Worm (Caenorhabditis elegans) whole organism, young adult: ENCODE measurements around the gene cpt-1.
A peak's percentile ranks its signal among the peaks of the same experiment; 100 is the strongest.

ENCODE experiments used
- B0336.3 ChIP-seq: fragments of 200-800 bp; sonication (Bioruptor generic); IDR thresholded peaks from 2 replicates; pipeline ENCODE4 v1.3.6; 2022; ENCODE audit warnings: missing genetic modification characterization, missing compliant biosample characterization
- C06A6.2 ChIP-seq: fragments of 200-800 bp; sonication (Bioruptor generic); conservative IDR thresholded peaks from 2 replicates; pipeline ENCODE4 v1.3.6; 2022; ENCODE audit warnings: missing genetic modification characterization, missing compliant biosample characterization
- C17E4.6 ChIP-seq: fragments of 200-800 bp; sonication (Bioruptor generic); IDR thresholded peaks from 2 replicates; pipeline ENCODE4 v1.3.6; 2022; ENCODE audit warnings: missing genetic modification reagents, missing genetic modification characterization, missing compliant biosample characterization
- F23B12.7 ChIP-seq: sonication (generic microtip); optimal IDR thresholded peaks from 2 replicates; lab custom pipeline; 2017; ENCODE audit warnings: missing genetic modification characterization, mild to moderate bottlenecking, missing compliant biosample characterization, antibody characterized with exemption, moderate library complexity; ENCODE audit not compliant: insufficient read depth
- F33H1.4 ChIP-seq: fragments of 200-800 bp; sonication (Bioruptor generic); IDR thresholded peaks from 2 replicates; pipeline ENCODE4 v1.3.6; 2022; ENCODE audit warnings: missing genetic modification reagents, missing genetic modification characterization, missing compliant biosample characterization
- F49E8.2 ChIP-seq: sonication (generic microtip); optimal IDR thresholded peaks from 3 replicates; lab custom pipeline; 2017; ENCODE audit warnings: missing genetic modification characterization, mild to moderate bottlenecking, missing compliant biosample characterization, antibody characterized with exemption, moderate library complexity; ENCODE audit not compliant: insufficient read depth
- F55B11.4 ChIP-seq: sonication (generic microtip); optimal IDR thresholded peaks from 2 replicates; lab custom pipeline; 2016; ENCODE audit warnings: missing compliant biosample characterization, missing genetic modification characterization, borderline replicate concordance; ENCODE audit not compliant: insufficient read depth
- K11D2.4 ChIP-seq: fragments of 200-800 bp; sonication (Bioruptor generic); IDR thresholded peaks from 2 replicates; pipeline ENCODE4 v1.3.6; 2022; ENCODE audit warnings: missing genetic modification reagents, missing genetic modification characterization, missing compliant biosample characterization
- T26A5.8 ChIP-seq: sonication (generic microtip); optimal IDR thresholded peaks from 2 replicates; lab custom pipeline; 2016; ENCODE audit warnings: missing genetic modification characterization, missing compliant biosample characterization
- Y53F4B.3 ChIP-seq: fragments of 200-800 bp; sonication (Bioruptor generic); IDR thresholded peaks from 2 replicates; pipeline ENCODE4 v1.3.6; 2022; ENCODE audit warnings: missing genetic modification reagents, missing genetic modification characterization, missing compliant biosample characterization
- Y56A3A.18 ChIP-seq: fragments of 200-800 bp; sonication (Bioruptor generic); IDR thresholded peaks from 2 replicates; pipeline ENCODE4 v1.3.6; 2022; ENCODE audit warnings: missing genetic modification reagents, missing genetic modification characterization, missing compliant biosample characterization
- Y67H2A.10 ChIP-seq: fragments of 200-800 bp; sonication (Bioruptor generic); conservative IDR thresholded peaks from 2 replicates; pipeline ENCODE4 v1.3.6; 2022; ENCODE audit warnings: missing genetic modification reagents, missing genetic modification characterization, missing compliant biosample characterization
- akir-1 ChIP-seq: fragments of 200-800 bp; sonication (Bioruptor generic); optimal IDR thresholded peaks from 2 replicates; lab custom pipeline; 2018; ENCODE audit warnings: mild to moderate bottlenecking, missing genetic modification characterization, moderate library complexity, missing compliant biosample characterization
- attf-5 ChIP-seq: fragments of 200-800 bp; sonication (Bioruptor generic); optimal IDR thresholded peaks from 2 replicates; lab custom pipeline; 2018; ENCODE audit warnings: mild to moderate bottlenecking, missing genetic modification characterization, missing compliant biosample characterization
- attf-6 ChIP-seq: fragments of 200-800 bp; sonication (Bioruptor generic); IDR thresholded peaks from 2 replicates; pipeline ENCODE4 v1.3.6; 2022; ENCODE audit warnings: missing genetic modification reagents, missing genetic modification characterization, missing compliant biosample characterization
- bed-1 ChIP-seq: fragments of 200-800 bp; sonication (Bioruptor generic); IDR thresholded peaks from 2 replicates; pipeline ENCODE4 v1.3.6; 2022; ENCODE audit warnings: missing genetic modification reagents, missing genetic modification characterization, missing compliant biosample characterization
- bed-2 ChIP-seq: fragments of 200-800 bp; sonication (Bioruptor generic); IDR thresholded peaks from 2 replicates; pipeline ENCODE4 v1.3.6; 2022; ENCODE audit warnings: missing genetic modification reagents, missing genetic modification characterization, missing compliant biosample characterization
- ccch-3 ChIP-seq: fragments of 200-800 bp; sonication (Bioruptor generic); optimal IDR thresholded peaks from 2 replicates; lab custom pipeline; 2018; ENCODE audit warnings: mild to moderate bottlenecking, missing genetic modification characterization, missing compliant biosample characterization
- cebp-2 ChIP-seq: fragments of 200-800 bp; sonication (Bioruptor generic); IDR thresholded peaks from 2 replicates; pipeline ENCODE4 v1.3.6; 2022; ENCODE audit warnings: missing genetic modification characterization, missing compliant biosample characterization
- ceh-100 ChIP-seq: fragments of 200-800 bp; sonication (Bioruptor generic); IDR thresholded peaks from 2 replicates; pipeline ENCODE4 v1.3.6; 2022; ENCODE audit warnings: missing genetic modification reagents, missing genetic modification characterization, missing compliant biosample characterization
- ceh-91 ChIP-seq: fragments of 200-800 bp; sonication (Bioruptor generic); IDR thresholded peaks from 2 replicates; pipeline ENCODE4 v1.3.6; 2022; ENCODE audit warnings: missing genetic modification reagents, missing genetic modification characterization, missing compliant biosample characterization
- die-1 ChIP-seq: sonication (generic microtip); optimal IDR thresholded peaks from 2 replicates; lab custom pipeline; 2016; ENCODE audit warnings: missing genotype, mild to moderate bottlenecking, missing genetic modification characterization, missing compliant biosample characterization
- dpff-1 ChIP-seq: sonication (generic microtip); optimal IDR thresholded peaks from 2 replicates; lab custom pipeline; 2017; ENCODE audit warnings: mild to moderate bottlenecking, missing genetic modification characterization, missing compliant biosample characterization
- efl-1 ChIP-seq: fragments of 150-350 bp; optimal IDR thresholded peaks from 2 replicates; lab custom pipeline; 2014; ENCODE audit warnings: missing biosample characterization, missing genetic modification reagents, missing genetic modification characterization
- ekl-4 ChIP-seq: fragments of 200-800 bp; sonication (Bioruptor generic); IDR thresholded peaks from 2 replicates; pipeline ENCODE4 v1.3.6; 2022; ENCODE audit warnings: missing genetic modification reagents, missing genetic modification characterization, missing compliant biosample characterization
- gei-17 ChIP-seq: fragments of 200-800 bp; sonication (Bioruptor generic); optimal IDR thresholded peaks from 2 replicates; lab custom pipeline; 2018; ENCODE audit warnings: mild to moderate bottlenecking, missing genetic modification characterization, missing compliant biosample characterization
- hlh-26 ChIP-seq: fragments of 200-800 bp; sonication (Bioruptor generic); conservative IDR thresholded peaks from 2 replicates; pipeline ENCODE4 v1.3.6; 2022; ENCODE audit warnings: missing genetic modification reagents, missing genetic modification characterization, missing compliant biosample characterization
- hmg-1.2 ChIP-seq: fragments of 200-800 bp; sonication (Bioruptor generic); IDR thresholded peaks from 2 replicates; pipeline ENCODE4 v1.3.6; 2022; ENCODE audit warnings: missing genetic modification reagents, missing genetic modification characterization, missing compliant biosample characterization
- lin-26 ChIP-seq: fragments of 200-800 bp; sonication (Bioruptor generic); IDR thresholded peaks from 2 replicates; pipeline ENCODE4 v1.3.6; 2022; ENCODE audit warnings: missing genetic modification reagents, missing genetic modification characterization, missing compliant biosample characterization
- lin-40 ChIP-seq: sonication (generic microtip); optimal IDR thresholded peaks from 2 replicates; lab custom pipeline; 2016; ENCODE audit warnings: missing genetic modification characterization, mild to moderate bottlenecking, missing compliant biosample characterization, missing genotype, missing genetic modification reagents
- lin-54 ChIP-seq: fragments of 200-800 bp; sonication (Bioruptor generic); optimal IDR thresholded peaks from 2 replicates; lab custom pipeline; 2018; ENCODE audit warnings: mild to moderate bottlenecking, missing genetic modification characterization, missing compliant biosample characterization
- lir-1 ChIP-seq: fragments of 200-800 bp; sonication (Bioruptor generic); conservative IDR thresholded peaks from 2 replicates; pipeline ENCODE4 v1.3.6; 2022; ENCODE audit warnings: missing genetic modification reagents, missing genetic modification characterization, missing compliant biosample characterization
- lsy-27 ChIP-seq: sonication (generic microtip); optimal IDR thresholded peaks from 2 replicates; lab custom pipeline; 2017; ENCODE audit warnings: missing genetic modification characterization, mild to moderate bottlenecking, missing compliant biosample characterization, antibody characterized with exemption, missing genotype, borderline replicate concordance; ENCODE audit not compliant: insufficient read depth
- madf-6 ChIP-seq: fragments of 200-800 bp; sonication (Bioruptor generic); IDR thresholded peaks from 2 replicates; pipeline ENCODE4 v1.3.6; 2022; ENCODE audit warnings: missing genetic modification reagents, missing genetic modification characterization, missing compliant biosample characterization
- mes-4 ChIP-seq: sonication (generic microtip); optimal IDR thresholded peaks from 2 replicates; lab custom pipeline; 2016; ENCODE audit warnings: missing genotype, missing genetic modification characterization, missing compliant biosample characterization
- nfyb-1 ChIP-seq: fragments of 200-800 bp; sonication (Bioruptor generic); IDR thresholded peaks from 2 replicates; pipeline ENCODE4 v1.3.6; 2022; ENCODE audit warnings: missing genetic modification reagents, missing genetic modification characterization, missing compliant biosample characterization
- nhr-179 ChIP-seq: sonication (generic microtip); optimal IDR thresholded peaks from 2 replicates; lab custom pipeline; 2016; ENCODE audit warnings: mild to moderate bottlenecking, missing genetic modification characterization, missing compliant biosample characterization
- nhr-90 ChIP-seq: sonication (generic microtip); optimal IDR thresholded peaks from 2 replicates; lab custom pipeline; 2016; ENCODE audit warnings: missing genotype, mild to moderate bottlenecking, missing genetic modification characterization, missing compliant biosample characterization
- pbrm-1 ChIP-seq: fragments of 200-800 bp; sonication (Bioruptor generic); IDR thresholded peaks from 2 replicates; pipeline ENCODE4 v1.3.6; 2022; ENCODE audit warnings: missing genetic modification reagents, missing genetic modification characterization, missing compliant biosample characterization
- rcor-1 ChIP-seq: fragments of 200-800 bp; sonication (Bioruptor generic); IDR thresholded peaks from 2 replicates; pipeline ENCODE4 v1.3.6; 2022; ENCODE audit warnings: missing genetic modification reagents, missing genetic modification characterization, missing compliant biosample characterization
- sdz-38 ChIP-seq: sonication (generic microtip); optimal IDR thresholded peaks from 2 replicates; lab custom pipeline; 2016; ENCODE audit warnings: missing genotype, missing genetic modification characterization, missing compliant biosample characterization
- sea-2 ChIP-seq: fragments of 200-800 bp; sonication (Bioruptor generic); IDR thresholded peaks from 2 replicates; pipeline ENCODE4 v1.3.6; 2022; ENCODE audit warnings: missing genetic modification characterization, missing compliant biosample characterization
- snpc-3.4 ChIP-seq: sonication (generic microtip); optimal IDR thresholded peaks from 2 replicates; lab custom pipeline; 2017; ENCODE audit warnings: missing genetic modification characterization, mild to moderate bottlenecking, missing compliant biosample characterization, antibody characterized with exemption, moderate library complexity, missing genotype, missing genetic modification reagents
- somi-1 ChIP-seq: fragments of 200-800 bp; sonication (Bioruptor generic); optimal IDR thresholded peaks from 2 replicates; lab custom pipeline; 2018; ENCODE audit warnings: mild to moderate bottlenecking, missing genetic modification characterization, missing compliant biosample characterization
- sptf-2 ChIP-seq: fragments of 200-800 bp; sonication (Bioruptor generic); optimal IDR thresholded peaks from 2 replicates; lab custom pipeline; 2018; ENCODE audit warnings: mild to moderate bottlenecking, missing genetic modification characterization, missing compliant biosample characterization
- unc-130 ChIP-seq: sonication (generic microtip); optimal IDR thresholded peaks from 2 replicates; lab custom pipeline; 2016; ENCODE audit warnings: missing genetic modification reagents, missing genetic modification characterization, missing compliant biosample characterization
- xnd-1 ChIP-seq: sonication (generic microtip); optimal IDR thresholded peaks from 2 replicates; lab custom pipeline; 2016; ENCODE audit warnings: missing genotype, missing genetic modification reagents, missing genetic modification characterization, missing compliant biosample characterization
- zim-3 ChIP-seq: sonication (generic microtip); optimal IDR thresholded peaks from 2 replicates; lab custom pipeline; 2017; ENCODE audit warnings: mild to moderate bottlenecking, missing genetic modification characterization, moderate library complexity, missing compliant biosample characterization
- ztf-22 ChIP-seq: fragments of 200-800 bp; sonication (Bioruptor generic); optimal IDR thresholded peaks from 2 replicates; lab custom pipeline; 2018; ENCODE audit warnings: mild to moderate bottlenecking, missing genetic modification characterization, moderate library complexity, missing compliant biosample characterization

cpt-1 gene

ce11 chrII:12808746-12809145, 12.5 kb upstream of the cpt-1 start (continued):
- TF ChIP-seq gei-17 (GFP tag; lab: Kevin White, UChicago) (no peak), ccch-3 (GFP tag; lab: Kevin White, UChicago) (no peak), C17E4.6 (GFP tag; lab: Robert Waterston, UW) (no peak), Y67H2A.10 (GFP tag; lab: Robert Waterston, UW) (no peak), sea-2 (GFP tag; lab: Robert Waterston, UW) (no peak), cebp-2 (no peak), xnd-1 (tag; lab: Kevin White, UChicago) (peak; percentile 92), sptf-2 (GFP tag; lab: Kevin White, UChicago) (no peak), die-1 (tag; lab: Kevin White, UChicago) (no peak), akir-1 (GFP tag; lab: Kevin White, UChicago) (no peak), ztf-22 (no peak), F23B12.7 (tag; lab: Kevin White, UChicago) (no peak), F33H1.4 (GFP tag; lab: Robert Waterston, UW) (peak; percentile 93), K11D2.4 (GFP tag; lab: Robert Waterston, UW) (no peak), F49E8.2 (tag; lab: Kevin White, UChicago) (peak; percentile 20), lsy-27 (no peak), madf-6 (peak; percentile 90), ceh-91 (GFP tag; lab: Robert Waterston, UW) (peak; percentile 63; the same call in 1 of the 2 replicates), C06A6.2 (no peak), somi-1 (GFP tag; lab: Kevin White, UChicago) (no peak), attf-6 (no peak), lin-54 (peak; percentile 27), lin-40 (tag; lab: Kevin White, UChicago) (no peak), sdz-38 (tag; lab: Kevin White, UChicago) (no peak), dpff-1 (tag; lab: Kevin White, UChicago) (no peak), ekl-4 (GFP tag; lab: Robert Waterston, UW) (0 out of 2 replicates have a peak, but pooled peaks have one; percentile 36), F55B11.4 (no peak), B0336.3 (GFP tag; lab: Robert Waterston, UW) (no peak), nfyb-1 (GFP tag; lab: Robert Waterston, UW) (no peak), T26A5.8 (no peak), ceh-100 (GFP tag; lab: Robert Waterston, UW) (no peak), lin-26 (GFP tag; lab: Robert Waterston, UW) (no peak), efl-1 (GFP tag; lab: Kevin White, UChicago) (peak; percentile 30), rcor-1 (no peak), snpc-3.4 (tag; lab: Kevin White, UChicago) (peak; percentile 40), attf-5 (GFP tag; lab: Kevin White, UChicago) (no peak), unc-130 (peak; percentile 14), bed-2 (no peak), nhr-179 (tag; lab: Kevin White, UChicago) (no peak), nhr-90 (tag; lab: Kevin White, UChicago) (no peak), bed-1 (GFP tag; lab: Robert Waterston, UW) (no peak), mes-4 (no peak), Y56A3A.18 (no peak), zim-3 (tag; lab: Kevin White, UChicago) (no peak), pbrm-1 (0 out of 2 replicates have a peak, but pooled peaks have one; percentile 15), lir-1 (GFP tag; lab: Robert Waterston, UW) (no peak), Y53F4B.3 (GFP tag; lab: Robert Waterston, UW) (no peak), hlh-26 (GFP tag; lab: Robert Waterston, UW) (no peak), hmg-1.2 (GFP tag; lab: Robert Waterston, UW) (0 out of 2 replicates have a peak, but pooled peaks have one; percentile 7)
